Worm (Caenorhabditis elegans) whole organism, young adult: ENCODE measurements around the gene kbp-3.

Source experiments
- D2030.7 ChIP-seq: fragments of 200-800 bp; sonication (Bioruptor generic); IDR thresholded peaks from 2 replicates; pipeline ENCODE4 v1.3.6; 2022; ENCODE audit warnings: missing genetic modification reagents, missing genetic modification characterization, missing compliant biosample characterization
- F57C9.4 ChIP-seq: sonication (generic microtip); optimal IDR thresholded peaks from 2 replicates; lab custom pipeline; 2017; ENCODE audit warnings: mild to moderate bottlenecking, missing genetic modification characterization, missing compliant biosample characterization
- ama-1 ChIP-seq, 3 experiments: fragments of 150-350 bp in 1 of 3; sonication (generic microtip) in 2 of 3; optimal IDR thresholded peaks; 2 replicates each; lab custom pipeline; 2014 to 2018; ENCODE audit warnings: missing biosample characterization in 2 of 3, missing genetic modification characterization in 2 of 3, missing genetic modification reagents in 2 of 3
- atf-7 ChIP-seq: sonication (generic microtip); optimal IDR thresholded peaks from 2 replicates; lab custom pipeline; 2017; ENCODE audit warnings: mild to moderate bottlenecking, missing genetic modification characterization, missing compliant biosample characterization
- cebp-2 ChIP-seq: fragments of 200-800 bp; sonication (Bioruptor generic); IDR thresholded peaks from 2 replicates; pipeline ENCODE4 v1.3.6; 2022; ENCODE audit warnings: missing genetic modification characterization, missing compliant biosample characterization
- ceh-58 ChIP-seq: fragments of 200-800 bp; sonication (Bioruptor generic); IDR thresholded peaks from 2 replicates; pipeline ENCODE4 v1.3.6; 2022; ENCODE audit warnings: missing genetic modification characterization, missing compliant biosample characterization
- ceh-91 ChIP-seq: fragments of 200-800 bp; sonication (Bioruptor generic); IDR thresholded peaks from 2 replicates; pipeline ENCODE4 v1.3.6; 2022; ENCODE audit warnings: missing genetic modification reagents, missing genetic modification characterization, missing compliant biosample characterization
- madf-6 ChIP-seq: fragments of 200-800 bp; sonication (Bioruptor generic); IDR thresholded peaks from 2 replicates; pipeline ENCODE4 v1.3.6; 2022; ENCODE audit warnings: missing genetic modification reagents, missing genetic modification characterization, missing compliant biosample characterization
- mes-4 ChIP-seq: sonication (generic microtip); optimal IDR thresholded peaks from 2 replicates; lab custom pipeline; 2016; ENCODE audit warnings: missing genotype, missing genetic modification characterization, missing compliant biosample characterization
- nhr-80 ChIP-seq: sonication (generic microtip); optimal IDR thresholded peaks from 2 replicates; lab custom pipeline; 2016; ENCODE audit warnings: missing genetic modification characterization, missing compliant biosample characterization
- sdz-38 ChIP-seq: sonication (generic microtip); optimal IDR thresholded peaks from 2 replicates; lab custom pipeline; 2016; ENCODE audit warnings: missing genotype, missing genetic modification characterization, missing compliant biosample characterization
- xnd-1 ChIP-seq: sonication (generic microtip); optimal IDR thresholded peaks from 2 replicates; lab custom pipeline; 2016; ENCODE audit warnings: missing genotype, missing genetic modification reagents, missing genetic modification characterization, missing compliant biosample characterization

DNA sequence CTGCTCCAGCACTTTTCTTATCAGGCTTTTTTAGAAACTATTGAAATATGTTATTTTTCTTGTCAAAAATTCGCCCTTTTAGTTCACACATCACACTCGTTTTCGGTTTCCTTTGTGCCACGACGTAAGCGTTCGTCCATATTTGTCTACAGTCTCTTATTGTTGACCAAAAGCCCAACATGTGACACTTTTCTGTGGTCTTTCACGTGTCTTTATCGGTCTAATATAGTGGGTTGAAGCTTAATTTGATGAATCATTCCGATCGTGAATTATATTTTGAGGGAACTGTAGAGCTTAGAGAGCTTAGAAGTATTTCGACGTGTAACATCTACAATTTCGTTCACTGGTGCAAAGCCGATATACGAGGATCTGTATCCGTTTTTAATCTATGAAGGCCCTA is 14.4 kb upstream of the kbp-3 start:
- TF ChIP-seq xnd-1 (tag; lab: Kevin White, UChicago) (no peak), cebp-2 (GFP tag; lab: Robert Waterston, UW) (no peak), mes-4 (tag; lab: Kevin White, UChicago) (no peak), D2030.7 (GFP tag; lab: Robert Waterston, UW) (no peak), F57C9.4 (no peak), sdz-38 (tag; lab: Kevin White, UChicago) (no peak), ama-1 (optimal IDR thresholded peaks at IDR 0.05; lab: Kevin White, UChicago) (no peak), ama-1 (GFP tag; optimal IDR thresholded peaks at IDR 0.05; lab: Kevin White, UChicago) (no peak), madf-6 (GFP tag; lab: Robert Waterston, UW) (no peak), ceh-91 (no peak), atf-7 (no peak), ceh-58 (GFP tag; lab: Robert Waterston, UW) (no peak), nhr-80 (tag; lab: Kevin White, UChicago) (peak; percentile 9)
